Fruit fly (Drosophila melanogaster) whole organism, adult: ENCODE measurements around the gene Ten-a.

Experiments used
- CG12768 ChIP-seq: fragments of 200-800 bp; sonication (Bioruptor generic); optimal IDR thresholded peaks from 2 replicates; lab custom pipeline; 2017; ENCODE audit warnings: missing biosample characterization, missing genetic modification characterization, mild to moderate bottlenecking, moderate library complexity, missing genetic modification reagents
- CG1620 ChIP-seq: fragments of 200-800 bp; sonication (Bioruptor generic); optimal IDR thresholded peaks from 2 replicates; lab custom pipeline; 2016; ENCODE audit warnings: missing biosample characterization, missing genetic modification characterization
- CG5204 ChIP-seq: fragments of 200-800 bp; sonication (Bioruptor generic); optimal IDR thresholded peaks from 2 replicates; lab custom pipeline; 2016; ENCODE audit warnings: missing biosample characterization, missing genetic modification characterization
- CG7101 ChIP-seq: fragments of 200-800 bp; sonication (Bioruptor generic); optimal IDR thresholded peaks from 2 replicates; lab custom pipeline; 2018; ENCODE audit warnings: missing biosample characterization, mild to moderate bottlenecking, missing genetic modification characterization, moderate library complexity
- Clk ChIP-seq: fragments of 200-800 bp; sonication (Bioruptor generic); optimal IDR thresholded peaks from 2 replicates; lab custom pipeline; 2017; ENCODE audit warnings: missing biosample characterization, missing genetic modification characterization
- Hr96 ChIP-seq: fragments of 200-800 bp; sonication (Bioruptor generic); optimal IDR thresholded peaks from 2 replicates; lab custom pipeline; 2016; ENCODE audit warnings: missing biosample characterization, missing genetic modification characterization
- Mnt ChIP-seq: fragments of 200-800 bp; sonication (Bioruptor generic); optimal IDR thresholded peaks from 2 replicates; lab custom pipeline; 2016; ENCODE audit warnings: missing biosample characterization, mild to moderate bottlenecking, missing genetic modification characterization
- bab1 ChIP-seq: fragments of 200-800 bp; sonication (Bioruptor generic); optimal IDR thresholded peaks from 3 replicates; lab custom pipeline; 2019; ENCODE audit warnings: missing biosample characterization, mild to moderate bottlenecking, missing genetic modification characterization, moderate library complexity
- cic ChIP-seq: fragments of 200-800 bp; sonication (Bioruptor generic); optimal IDR thresholded peaks from 2 replicates; lab custom pipeline; 2017; ENCODE audit warnings: missing biosample characterization, mild to moderate bottlenecking, missing genetic modification characterization, moderate library complexity
- kay ChIP-seq: fragments of 200-800 bp; sonication (Bioruptor generic); peaks from one replicate; lab custom pipeline; 2016; ENCODE audit warnings: missing biosample characterization, missing genetic modification characterization, borderline replicate concordance
- ovo ChIP-seq: fragments of 200-800 bp; sonication (Bioruptor generic); optimal IDR thresholded peaks from 2 replicates; lab custom pipeline; 2016; ENCODE audit warnings: missing biosample characterization, missing genetic modification characterization
- tj ChIP-seq: fragments of 200-800 bp; sonication (Bioruptor generic); optimal IDR thresholded peaks from 3 replicates; lab custom pipeline; 2017; ENCODE audit warnings: missing biosample characterization, mild to moderate bottlenecking, missing genetic modification characterization, moderate library complexity

dm6 chrX:12274335-12274734, 230.8 kb downstream of the Ten-a start, which contains the start of gene CG45603:
- TF ChIP-seq Hr96 (GFP tag; lab: Kevin White, UChicago): no peak
- TF ChIP-seq kay: no peak
- TF ChIP-seq Clk (GFP tag; lab: Kevin White, UChicago): no peak
- TF ChIP-seq cic (GFP tag; lab: Kevin White, UChicago): no peak
- TF ChIP-seq tj (GFP tag; lab: Kevin White, UChicago): no peak
- TF ChIP-seq Mnt: no peak
- TF ChIP-seq CG5204: no peak
- TF ChIP-seq CG12768 (GFP tag; lab: Kevin White, UChicago): no peak
- TF ChIP-seq bab1 (GFP tag; lab: Kevin White, UChicago): no peak
- TF ChIP-seq CG1620 (GFP tag; lab: Kevin White, UChicago): no peak
- no peak for TF ChIP-seq ovo (GFP tag; lab: Kevin White, UChicago)
- no peak for TF ChIP-seq CG7101
